Worm (Caenorhabditis elegans) whole organism, late embryonic: ENCODE data around the gene fbxb-77.

Experiments
- ama-1 ChIP-seq: fragments of 150-350 bp; optimal IDR thresholded peaks from 2 replicates; lab custom pipeline; 2014
- ceh-45 ChIP-seq: fragments of 200-800 bp; sonication (Bioruptor generic); IDR thresholded peaks from 2 replicates; pipeline ENCODE4 v1.3.6; 2022; ENCODE audit warnings: missing genetic modification reagents, missing genetic modification characterization, missing compliant biosample characterization
- nfya-1 ChIP-seq: sonication (generic microtip); optimal IDR thresholded peaks from 2 replicates; lab custom pipeline; 2017; ENCODE audit warnings: missing genetic modification characterization, mild to moderate bottlenecking, missing compliant biosample characterization, antibody characterized with exemption, moderate library complexity
- pax-1 ChIP-seq: fragments of 150-350 bp; optimal IDR thresholded peaks from 2 replicates; lab custom pipeline; 2014; ENCODE audit warnings: missing biosample characterization, missing genetic modification characterization
- zip-5 ChIP-seq: sonication (generic microtip); optimal IDR thresholded peaks from 2 replicates; lab custom pipeline; 2016; ENCODE audit warnings: missing genetic modification characterization, missing compliant biosample characterization

DNA sequence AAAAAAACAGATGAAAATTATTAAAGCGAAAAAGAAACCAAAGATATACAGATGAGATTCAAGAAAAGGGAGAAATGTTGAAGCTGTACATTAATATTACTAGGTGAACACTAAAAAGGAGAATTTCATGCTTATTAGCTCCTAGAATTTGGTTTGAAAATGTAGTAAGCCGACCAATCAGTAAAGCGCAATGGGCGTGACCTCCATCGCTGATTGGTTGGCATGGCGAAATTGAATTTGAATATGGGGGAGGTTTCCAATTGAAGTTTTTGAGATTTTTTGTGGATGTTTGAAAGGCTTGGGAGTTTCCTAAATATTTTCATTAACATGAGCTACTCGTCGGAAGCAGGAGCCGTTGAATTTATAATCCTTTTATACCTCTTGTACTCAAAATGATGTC lies 20.5 kb upstream of the fbxb-77 start:
- TF ChIP-seq ceh-45 (no peak), zip-5 (tag; lab: Kevin White, UChicago) (no peak), nfya-1 (peak; percentile 96), ama-1 (lab: Kevin White, UChicago) (no peak), pax-1 (tag; lab: Kevin White, UChicago) (no peak)
